Fruit fly (Drosophila melanogaster) S2 (cell line): ENCODE measurements around the gene CG5577.

Experiments used
- CG8478 ChIP-seq: fragments of >200 bp; optimal IDR thresholded peaks from 2 replicates; lab custom pipeline; 2018
- CTCF ChIP-seq, 2 experiments: fragments of >200 bp; optimal IDR thresholded peaks; 2 replicates each; lab custom pipeline; 2018

DNA sequence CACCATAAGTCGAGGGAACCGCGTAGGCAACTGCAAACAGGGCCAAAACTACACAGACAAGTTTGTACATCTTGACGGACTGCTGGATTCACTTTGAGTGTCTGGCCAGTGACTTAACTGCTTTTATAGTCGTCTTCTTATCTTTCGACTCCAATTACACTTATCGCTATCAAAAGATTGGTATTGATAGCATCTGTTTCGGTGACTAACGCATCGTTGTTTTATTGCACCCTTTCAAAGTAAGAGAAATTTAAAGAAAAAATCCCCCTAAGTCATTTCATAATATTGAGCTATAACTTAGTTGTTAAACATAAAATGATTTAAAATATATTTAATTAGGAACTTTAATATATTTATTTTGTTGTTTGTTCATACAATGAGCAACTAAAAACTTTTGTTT is 43.0 kb upstream of the CG5577 start, which contains the start of gene CG5506:
- TF ChIP-seq CTCF (optimal IDR thresholded peaks at IDR 0.05; lab: Kevin White, UChicago) (no peak), CG8478 (lab: Kevin White, UChicago) (no peak)
